Worm (Caenorhabditis elegans) whole organism, L4 larva: ENCODE results near the gene C29F5.1.

Experiments used
- D1046.2 ChIP-seq: fragments of 200-800 bp; sonication (Bioruptor generic); IDR thresholded peaks from 2 replicates; pipeline ENCODE4 v1.3.6; 2022; ENCODE audit warnings: missing genetic modification characterization, missing compliant biosample characterization
- F26F4.8 ChIP-seq: fragments of 200-800 bp; sonication (Bioruptor generic); conservative IDR thresholded peaks from 2 replicates; pipeline ENCODE4 v1.3.6; 2022; ENCODE audit warnings: missing genetic modification characterization, missing compliant biosample characterization
- F44E2.7 ChIP-seq: fragments of 200-800 bp; sonication (Bioruptor generic); IDR thresholded peaks from 2 replicates; pipeline ENCODE4 v2.1.2; 2022; ENCODE audit warnings: missing genetic modification characterization, missing compliant biosample characterization
- Y105C5A.15 ChIP-seq: fragments of 200-800 bp; sonication (Bioruptor generic); IDR thresholded peaks from 2 replicates; pipeline ENCODE4 v1.3.6; 2022; ENCODE audit warnings: missing genetic modification characterization, missing compliant biosample characterization
- Y48G9A.11 ChIP-seq: fragments of 200-800 bp; sonication (Bioruptor generic); IDR thresholded peaks from 2 replicates; pipeline ENCODE4 v1.3.6; 2022; ENCODE audit warnings: missing genetic modification reagents, missing genetic modification characterization, missing compliant biosample characterization
- Y75B8A.6 ChIP-seq: fragments of 200-800 bp; sonication (Bioruptor generic); IDR thresholded peaks from 2 replicates; pipeline ENCODE4 v1.3.6; 2022; ENCODE audit warnings: missing genetic modification reagents, missing genetic modification characterization, missing compliant biosample characterization
- ZK337.2 ChIP-seq: fragments of 200-800 bp; sonication (Bioruptor generic); IDR thresholded peaks from 2 replicates; pipeline ENCODE4 v1.3.6; 2022; ENCODE audit warnings: missing genetic modification reagents, missing genetic modification characterization, missing compliant biosample characterization
- ZK546.5 ChIP-seq, 2 experiments: sonication (generic microtip); optimal IDR thresholded peaks; 2 replicates each; lab custom pipeline; 2017; ENCODE audit warnings: missing biosample characterization in 2 of 2, missing genetic modification characterization in 2 of 2
- ama-1 ChIP-seq: fragments of 150-350 bp; optimal IDR thresholded peaks from 2 replicates; lab custom pipeline; 2014; ENCODE audit warnings: inconsistent platforms, mixed read lengths
- ces-1 ChIP-seq: fragments of 150-350 bp; sonication (generic microtip); optimal IDR thresholded peaks from 4 replicates; lab custom pipeline; 2014; ENCODE audit warnings: missing biosample characterization, missing genetic modification reagents, missing genetic modification characterization
- cey-2 ChIP-seq: sonication (generic microtip); optimal IDR thresholded peaks from 3 replicates; lab custom pipeline; 2017; ENCODE audit warnings: missing genetic modification characterization, mild to moderate bottlenecking, missing compliant biosample characterization, antibody characterized with exemption, borderline replicate concordance; ENCODE audit not compliant: insufficient read depth
- dmd-6 ChIP-seq: fragments of 200-800 bp; sonication (Bioruptor generic); IDR thresholded peaks from 2 replicates; pipeline ENCODE4 v1.3.6; 2022; ENCODE audit warnings: missing genetic modification reagents, missing genetic modification characterization, missing compliant biosample characterization
- dmd-8 ChIP-seq: fragments of 200-800 bp; sonication (Bioruptor generic); IDR thresholded peaks from 2 replicates; pipeline ENCODE4 v1.3.6; 2022; ENCODE audit warnings: missing genetic modification characterization, missing compliant biosample characterization
- dpl-1 ChIP-seq: fragments of 150-350 bp; optimal IDR thresholded peaks from 2 replicates; lab custom pipeline; 2014; ENCODE audit warnings: missing biosample characterization, missing genetic modification reagents, missing genetic modification characterization
- duxl-1 ChIP-seq: sonication (generic microtip); optimal IDR thresholded peaks from 2 replicates; lab custom pipeline; 2016; ENCODE audit warnings: mild to moderate bottlenecking, missing genetic modification characterization, moderate library complexity, missing compliant biosample characterization; ENCODE audit not compliant: poor library complexity
- egl-27 ChIP-seq: sonication (generic microtip); optimal IDR thresholded peaks from 3 replicates; lab custom pipeline; 2017; ENCODE audit warnings: missing biosample characterization, missing genetic modification reagents, missing genetic modification characterization
- egl-43 ChIP-seq: fragments of 200-800 bp; sonication (Bioruptor generic); IDR thresholded peaks from 2 replicates; pipeline ENCODE4 v1.3.6; 2022; ENCODE audit warnings: missing genetic modification reagents, missing genetic modification characterization, missing compliant biosample characterization
- hif-1 ChIP-seq, 2 experiments: sonication (generic microtip); optimal IDR thresholded peaks; 2 replicates each; lab custom pipeline; 2016 to 2017; ENCODE audit warnings: missing compliant biosample characterization in 2 of 2, missing genetic modification characterization in 2 of 2, missing genetic modification reagents in 2 of 2, missing genotype in 2 of 2, mild to moderate bottlenecking in 1 of 2
- hlh-11 ChIP-seq: fragments of 200-800 bp; sonication (Bioruptor generic); optimal IDR thresholded peaks from 2 replicates; lab custom pipeline; 2018; ENCODE audit warnings: mild to moderate bottlenecking, missing genetic modification characterization, missing compliant biosample characterization
- hlh-30 ChIP-seq: sonication (generic microtip); optimal IDR thresholded peaks from 2 replicates; lab custom pipeline; 2017; ENCODE audit warnings: antibody characterized with exemption, mild to moderate bottlenecking, missing genetic modification characterization, missing compliant biosample characterization; ENCODE audit not compliant: insufficient read depth
- hmg-1.1 ChIP-seq: fragments of 200-800 bp; sonication (Bioruptor generic); IDR thresholded peaks from 2 replicates; pipeline ENCODE4 v1.3.6; 2022; ENCODE audit warnings: missing genetic modification reagents, missing genetic modification characterization, missing compliant biosample characterization
- lin-1 ChIP-seq: fragments of 200-800 bp; sonication (Bioruptor generic); IDR thresholded peaks from 2 replicates; pipeline ENCODE4 v1.3.6; 2022; ENCODE audit warnings: missing genetic modification reagents, missing genetic modification characterization, missing compliant biosample characterization
- madf-9 ChIP-seq: fragments of 200-800 bp; sonication (Bioruptor generic); conservative IDR thresholded peaks from 2 replicates; pipeline ENCODE4 v1.3.6; 2022; ENCODE audit warnings: missing genetic modification reagents, missing genetic modification characterization, missing compliant biosample characterization
- mdt-29 ChIP-seq: fragments of 200-800 bp; sonication (Bioruptor generic); IDR thresholded peaks from 2 replicates; pipeline ENCODE4 v1.3.6; 2022; ENCODE audit warnings: missing genetic modification reagents, missing genetic modification characterization, missing compliant biosample characterization
- mxl-3 ChIP-seq: fragments of 200-800 bp; sonication (Bioruptor generic); optimal IDR thresholded peaks from 2 replicates; lab custom pipeline; 2018; ENCODE audit warnings: mild to moderate bottlenecking, missing genetic modification characterization, missing compliant biosample characterization
- nhr-10 ChIP-seq: fragments of 150-350 bp; optimal IDR thresholded peaks from 2 replicates; lab custom pipeline; 2014; ENCODE audit warnings: missing biosample characterization, missing genetic modification characterization
- nhr-102 ChIP-seq: sonication (generic microtip); optimal IDR thresholded peaks from 2 replicates; lab custom pipeline; 2016; ENCODE audit warnings: mild to moderate bottlenecking, missing genetic modification characterization, moderate library complexity, missing compliant biosample characterization
- nhr-11 ChIP-seq: fragments of 150-350 bp; optimal IDR thresholded peaks from 2 replicates; lab custom pipeline; 2014; ENCODE audit warnings: missing biosample characterization, missing genetic modification characterization
- nhr-42 ChIP-seq: fragments of 200-800 bp; sonication (Bioruptor generic); IDR thresholded peaks from 2 replicates; pipeline ENCODE4 v1.3.6; 2022; ENCODE audit warnings: missing genetic modification characterization, missing compliant biosample characterization
- nhr-48 ChIP-seq: sonication (generic microtip); optimal IDR thresholded peaks from 2 replicates; lab custom pipeline; 2016; ENCODE audit warnings: mild to moderate bottlenecking, missing genetic modification characterization, missing compliant biosample characterization
- pha-4 ChIP-seq, 2 experiments: fragments of 150-350 bp in 1 of 2; fragments of 200-800 bp in 1 of 2; sonication (Bioruptor generic) in 1 of 2; IDR thresholded peaks in 1 of 2; optimal IDR thresholded peaks in 1 of 2; 2 replicates each; pipeline versions ENCODE4 v1.3.6 to Lab custom; 2014 to 2022; ENCODE audit warnings: missing genetic modification characterization in 2 of 2, missing genetic modification reagents in 2 of 2, missing biosample characterization in 1 of 2, missing compliant biosample characterization in 1 of 2
- rbr-2 ChIP-seq: sonication (generic microtip); optimal IDR thresholded peaks from 2 replicates; lab custom pipeline; 2016; ENCODE audit warnings: missing genotype, missing genetic modification characterization, missing compliant biosample characterization
- saeg-2 ChIP-seq: fragments of 200-800 bp; sonication (Bioruptor generic); IDR thresholded peaks from 2 replicates; pipeline ENCODE4 v1.3.6; 2022; ENCODE audit warnings: missing genetic modification reagents, missing genetic modification characterization, missing compliant biosample characterization
- set-16 ChIP-seq: fragments of 200-800 bp; sonication (Bioruptor generic); IDR thresholded peaks from 2 replicates; pipeline ENCODE4 v1.3.6; 2022; ENCODE audit warnings: missing genetic modification reagents, missing genetic modification characterization, missing compliant biosample characterization
- snpc-4 ChIP-seq: fragments of 150-350 bp; optimal IDR thresholded peaks from 2 replicates; lab custom pipeline; 2014; ENCODE audit warnings: missing biosample characterization, missing genetic modification characterization
- spr-1 ChIP-seq: sonication (generic microtip); optimal IDR thresholded peaks from 2 replicates; lab custom pipeline; 2016; ENCODE audit warnings: mild to moderate bottlenecking, missing genetic modification characterization, missing compliant biosample characterization
- spr-3 ChIP-seq: fragments of 200-800 bp; sonication (Bioruptor generic); optimal IDR thresholded peaks from 2 replicates; lab custom pipeline; 2018; ENCODE audit warnings: mild to moderate bottlenecking, missing genetic modification characterization, missing compliant biosample characterization
- unc-130 ChIP-seq: sonication (generic microtip); optimal IDR thresholded peaks from 2 replicates; lab custom pipeline; 2016; ENCODE audit warnings: missing genetic modification reagents, missing genetic modification characterization, missing compliant biosample characterization
- unc-39 ChIP-seq: sonication (generic microtip); optimal IDR thresholded peaks from 2 replicates; lab custom pipeline; 2017; ENCODE audit warnings: missing biosample characterization, missing genetic modification characterization
- zfp-2 ChIP-seq: sonication (generic microtip); optimal IDR thresholded peaks from 2 replicates; lab custom pipeline; 2016; ENCODE audit warnings: mild to moderate bottlenecking, missing genetic modification characterization, missing compliant biosample characterization
- zip-11 ChIP-seq: fragments of 200-800 bp; sonication (Bioruptor generic); IDR thresholded peaks from 2 replicates; pipeline ENCODE4 v1.3.6; 2022; ENCODE audit warnings: missing genetic modification characterization, missing compliant biosample characterization
- zip-2 ChIP-seq: fragments of 150-350 bp; optimal IDR thresholded peaks from 2 replicates; lab custom pipeline; 2014; ENCODE audit warnings: missing biosample characterization, missing genetic modification characterization
- ztf-11 ChIP-seq: fragments of 150-350 bp; optimal IDR thresholded peaks from 2 replicates; lab custom pipeline; 2014; ENCODE audit warnings: missing biosample characterization, missing genetic modification characterization

Gene C29F5.1

DNA sequence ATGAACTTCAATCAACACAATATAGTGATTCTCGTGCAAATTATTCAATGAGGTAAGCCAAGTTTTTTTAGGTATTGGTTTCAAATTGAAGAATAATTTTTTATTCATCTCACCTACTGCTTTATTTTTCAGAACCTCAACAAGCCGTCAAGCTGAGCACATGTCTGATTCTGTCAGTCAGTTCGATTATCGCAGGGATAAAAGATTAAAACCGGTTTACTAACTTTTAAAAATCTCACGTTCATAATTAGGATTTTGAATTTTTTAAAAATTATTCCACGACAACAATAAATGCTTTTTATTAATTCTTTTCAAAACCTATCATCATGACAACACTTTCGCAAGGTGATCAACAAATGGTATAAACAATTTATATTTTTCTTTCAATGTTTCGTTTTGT lies 41.1 kb upstream of the C29F5.1 start, which contains the start of gene F13H8.12:
F13H8.12 (plus strand) TSS at position 301 of the 400 bp plus-strand sequence.
- TF ChIP-seq zip-2 (tag; lab: Kevin White, UChicago) (no peak), mdt-29 (GFP tag; lab: Robert Waterston, UW) (no peak), egl-43 (GFP tag; lab: Robert Waterston, UW) (no peak), nhr-102 (tag; lab: Kevin White, UChicago) (no peak), cey-2 (tag; lab: Kevin White, UChicago) (no peak), dpl-1 (GFP tag; lab: Kevin White, UChicago) (no peak), D1046.2 (GFP tag; lab: Robert Waterston, UW) (no peak), nhr-48 (no peak), ces-1 (GFP tag; lab: Kevin White, UChicago) (no peak), saeg-2 (no peak), unc-39 (tag; lab: Kevin White, UChicago) (no peak), nhr-11 (tag; lab: Kevin White, UChicago) (no peak), ama-1 (lab: Kevin White, UChicago) (no peak), dmd-8 (no peak), madf-9 (GFP tag; lab: Robert Waterston, UW) (no peak)

DNA sequence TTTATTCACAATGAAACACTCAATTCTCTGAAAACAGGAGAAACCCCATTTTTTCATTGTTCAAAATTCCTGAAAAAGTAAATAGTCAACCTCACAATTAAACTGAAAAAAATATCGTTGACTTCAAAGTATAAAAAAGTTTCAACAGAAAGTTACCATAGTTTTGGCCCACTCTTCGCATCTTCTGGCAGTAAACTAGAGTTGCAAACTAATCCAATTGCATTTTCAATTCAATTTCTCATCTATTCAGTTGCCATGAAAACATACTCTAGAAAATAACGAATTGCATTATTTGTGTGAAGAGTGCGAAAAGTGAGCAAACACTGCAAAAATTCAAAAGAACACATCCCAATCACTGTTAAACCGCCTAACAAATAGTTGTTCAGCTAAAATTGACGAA lies 39.6 kb upstream of the C29F5.1 start, which contains the start of gene F13H8.3:
F13H8.3 (plus strand) TSS at position 301 of the 400 bp plus-strand sequence.
- TF ChIP-seq unc-130, result no peak
- TF ChIP-seq set-16, result no peak
- TF ChIP-seq Y75B8A.6 (GFP tag; lab: Robert Waterston, UW), result no peak
- TF ChIP-seq nhr-48, result no peak
- TF ChIP-seq Y48G9A.11 (GFP tag; lab: Robert Waterston, UW), result no peak
- TF ChIP-seq nhr-42, result no peak
- no peak for TF ChIP-seq dmd-8
- TF ChIP-seq ZK337.2, result no peak
- no peak for TF ChIP-seq egl-27 (tag; lab: Kevin White, UChicago)
- no peak for TF ChIP-seq spr-1 (tag; lab: Kevin White, UChicago)
- no peak for TF ChIP-seq hmg-1.1 (GFP tag; lab: Robert Waterston, UW)
- TF ChIP-seq pha-4 (GFP tag; IDR thresholded peaks at IDR 0.05; lab: Robert Waterston, UW), result no peak
- no peak for TF ChIP-seq pha-4 (tag; optimal IDR thresholded peaks at IDR 0.05; lab: Kevin White, UChicago)
- TF ChIP-seq hlh-30, result no peak
- no peak for TF ChIP-seq nhr-10 (tag; lab: Kevin White, UChicago)
- no peak for TF ChIP-seq egl-43 (GFP tag; lab: Robert Waterston, UW)

DNA sequence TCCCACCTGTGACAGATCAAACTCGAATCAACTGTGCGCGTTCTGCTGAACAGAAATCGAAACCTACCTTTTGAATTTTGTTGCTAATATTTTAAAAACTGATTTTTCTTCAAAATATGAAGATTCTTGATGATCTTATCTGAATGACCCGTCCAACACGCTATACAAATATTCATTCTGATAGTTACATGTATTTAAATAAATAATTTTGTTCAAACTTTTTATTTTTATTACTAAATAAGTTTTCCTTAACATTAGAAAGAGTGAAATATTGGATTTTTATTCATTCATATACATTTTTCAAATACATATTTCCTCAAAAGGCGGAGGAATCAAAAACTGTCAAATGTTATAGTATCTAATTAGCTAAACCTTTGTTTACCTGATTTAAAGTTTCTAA lies 35.3 kb upstream of the C29F5.1 start, which contains the start of gene F13H8.8:
F13H8.8 (minus strand) TSS at position 101 of the 400 bp plus-strand sequence.
- TF ChIP-seq mxl-3 (GFP tag; lab: Kevin White, UChicago), result no peak
- no peak for TF ChIP-seq snpc-4 (tag; lab: Kevin White, UChicago)
- TF ChIP-seq hif-1 (tag; optimal IDR thresholded peaks at IDR 0.05; lab: Kevin White, UChicago), result no peak
- TF ChIP-seq lin-1 (GFP tag; lab: Robert Waterston, UW), result no peak
- TF ChIP-seq nhr-11 (tag; lab: Kevin White, UChicago), result no peak
- no peak for TF ChIP-seq zip-11 (GFP tag; lab: Robert Waterston, UW)
- no peak for TF ChIP-seq spr-3
- no peak for TF ChIP-seq F44E2.7 (GFP tag; lab: Robert Waterston, UW)
- TF ChIP-seq unc-130, result no peak
- TF ChIP-seq rbr-2 (tag; lab: Kevin White, UChicago), result no peak
- TF ChIP-seq dmd-6 (GFP tag; lab: Robert Waterston, UW), result no peak
- no peak for TF ChIP-seq zfp-2 (tag; lab: Kevin White, UChicago)
- TF ChIP-seq hlh-11, result no peak
- TF ChIP-seq set-16, result no peak
- no peak for TF ChIP-seq F26F4.8 (GFP tag; lab: Robert Waterston, UW)
- TF ChIP-seq Y105C5A.15, result no peak
- no peak for TF ChIP-seq duxl-1 (tag; lab: Kevin White, UChicago)
- TF ChIP-seq ztf-11, result no peak
- no peak for TF ChIP-seq ZK546.5 (tag; optimal IDR thresholded peaks at IDR 0.05; lab: Kevin White, UChicago)
- TF ChIP-seq, all 104 proteins: peak for 0
